Worm (Caenorhabditis elegans) whole organism, mixed stage, embryonic: Measurements from ENCODE around the gene C15H11.10.

Experiments
- lin-32 ChIP-seq: fragments of 200-800 bp; sonication (Bioruptor generic); optimal IDR thresholded peaks from 2 replicates; lab custom pipeline; 2018; ENCODE audit warnings: mild to moderate bottlenecking, missing genetic modification characterization, missing compliant biosample characterization
- mab-5 ChIP-seq: fragments of 150-350 bp; optimal IDR thresholded peaks from 2 replicates; lab custom pipeline; 2014; ENCODE audit warnings: missing biosample characterization, missing genetic modification characterization
- nhr-237 ChIP-seq: fragments of 150-350 bp; optimal IDR thresholded peaks from 2 replicates; lab custom pipeline; 2014; ENCODE audit warnings: missing biosample characterization, missing genetic modification characterization
- nhr-28 ChIP-seq: fragments of 150-350 bp; optimal IDR thresholded peaks from 2 replicates; lab custom pipeline; 2014; ENCODE audit warnings: missing biosample characterization, missing genetic modification characterization
- pha-4 ChIP-seq: fragments of 150-350 bp; optimal IDR thresholded peaks from 2 replicates; lab custom pipeline; 2018; ENCODE audit warnings: missing biosample characterization, missing genetic modification reagents, missing genetic modification characterization
- snpc-4 ChIP-seq: fragments of 150-350 bp; optimal IDR thresholded peaks from 2 replicates; lab custom pipeline; 2014; ENCODE audit warnings: missing biosample characterization, missing genetic modification characterization

DNA sequence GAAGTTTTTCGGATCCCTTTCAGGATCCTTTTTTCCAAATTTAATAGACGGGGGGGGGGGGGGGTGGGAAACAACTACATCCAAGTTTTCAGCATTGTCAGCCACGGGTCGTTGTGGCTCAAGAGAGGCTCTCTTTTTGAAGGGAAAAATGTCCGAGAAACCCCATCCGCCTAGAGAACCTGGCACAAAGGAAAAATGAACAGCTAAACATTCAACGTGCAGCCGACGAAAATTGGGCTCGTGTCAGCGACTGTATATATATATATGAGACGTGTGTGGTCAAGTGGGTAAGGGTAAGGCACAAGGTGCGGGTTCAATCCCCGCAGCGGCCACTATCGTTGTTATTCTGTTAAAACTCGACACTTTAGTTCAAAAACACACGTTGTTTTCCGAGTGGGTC is 33.4 kb upstream of the C15H11.10 start, which contains the start of gene Y49A3A.4:
- TF ChIP-seq mab-5 (tag; lab: Kevin White, UChicago) (no peak), pha-4 (tag; lab: Kevin White, UChicago) (no peak), snpc-4 (no peak), lin-32 (GFP tag; lab: Kevin White, UChicago) (no peak), nhr-237 (tag; lab: Kevin White, UChicago) (no peak), nhr-28 (tag; lab: Kevin White, UChicago) (no peak)
